Worm (Caenorhabditis elegans) whole organism, young adult: ENCODE data around the gene vms-1.

ENCODE experiments used
- B0019.2 ChIP-seq: fragments of 200-800 bp; sonication (Bioruptor generic); conservative IDR thresholded peaks from 2 replicates; pipeline ENCODE4 v1.3.6; 2022; ENCODE audit warnings: missing genetic modification reagents, missing genetic modification characterization, missing compliant biosample characterization
- B0336.3 ChIP-seq: fragments of 200-800 bp; sonication (Bioruptor generic); IDR thresholded peaks from 2 replicates; pipeline ENCODE4 v1.3.6; 2022; ENCODE audit warnings: missing genetic modification characterization, missing compliant biosample characterization
- C06A6.2 ChIP-seq: fragments of 200-800 bp; sonication (Bioruptor generic); conservative IDR thresholded peaks from 2 replicates; pipeline ENCODE4 v1.3.6; 2022; ENCODE audit warnings: missing genetic modification characterization, missing compliant biosample characterization
- C17E4.6 ChIP-seq: fragments of 200-800 bp; sonication (Bioruptor generic); IDR thresholded peaks from 2 replicates; pipeline ENCODE4 v1.3.6; 2022; ENCODE audit warnings: missing genetic modification reagents, missing genetic modification characterization, missing compliant biosample characterization
- F33H1.4 ChIP-seq: fragments of 200-800 bp; sonication (Bioruptor generic); IDR thresholded peaks from 2 replicates; pipeline ENCODE4 v1.3.6; 2022; ENCODE audit warnings: missing genetic modification reagents, missing genetic modification characterization, missing compliant biosample characterization
- F37B4.10 ChIP-seq: fragments of 200-800 bp; sonication (Bioruptor generic); IDR thresholded peaks from 2 replicates; pipeline ENCODE4 v1.3.6; 2022; ENCODE audit warnings: missing genetic modification characterization, missing compliant biosample characterization
- F57A8.1 ChIP-seq: fragments of 200-800 bp; sonication (Bioruptor generic); optimal IDR thresholded peaks from 2 replicates; lab custom pipeline; 2018; ENCODE audit warnings: mild to moderate bottlenecking, missing genetic modification characterization, moderate library complexity, missing compliant biosample characterization
- K12H6.12 ChIP-seq: fragments of 200-800 bp; sonication (Bioruptor generic); optimal IDR thresholded peaks from 2 replicates; lab custom pipeline; 2018; ENCODE audit warnings: mild to moderate bottlenecking, missing genetic modification characterization, missing compliant biosample characterization
- T26A5.8 ChIP-seq: sonication (generic microtip); optimal IDR thresholded peaks from 2 replicates; lab custom pipeline; 2016; ENCODE audit warnings: missing genetic modification characterization, missing compliant biosample characterization
- Y67H2A.10 ChIP-seq: fragments of 200-800 bp; sonication (Bioruptor generic); conservative IDR thresholded peaks from 2 replicates; pipeline ENCODE4 v1.3.6; 2022; ENCODE audit warnings: missing genetic modification reagents, missing genetic modification characterization, missing compliant biosample characterization
- Y95B8A.8 ChIP-seq: fragments of 200-800 bp; sonication (Bioruptor generic); IDR thresholded peaks from 2 replicates; pipeline ENCODE4 v1.3.6; 2022; ENCODE audit warnings: missing genetic modification reagents, missing genetic modification characterization, missing compliant biosample characterization
- akir-1 ChIP-seq: fragments of 200-800 bp; sonication (Bioruptor generic); optimal IDR thresholded peaks from 2 replicates; lab custom pipeline; 2018; ENCODE audit warnings: mild to moderate bottlenecking, missing genetic modification characterization, moderate library complexity, missing compliant biosample characterization
- aptf-3 ChIP-seq: fragments of 200-800 bp; sonication (Bioruptor generic); IDR thresholded peaks from 2 replicates; pipeline ENCODE4 v1.3.6; 2022; ENCODE audit warnings: missing genetic modification characterization, missing compliant biosample characterization
- atf-7 ChIP-seq: sonication (generic microtip); optimal IDR thresholded peaks from 2 replicates; lab custom pipeline; 2017; ENCODE audit warnings: mild to moderate bottlenecking, missing genetic modification characterization, missing compliant biosample characterization
- athp-1 ChIP-seq: sonication (generic microtip); optimal IDR thresholded peaks from 2 replicates; lab custom pipeline; 2017; ENCODE audit warnings: mild to moderate bottlenecking, missing genetic modification characterization, missing compliant biosample characterization
- attf-3 ChIP-seq: fragments of 200-800 bp; sonication (Bioruptor generic); conservative IDR thresholded peaks from 2 replicates; pipeline ENCODE4 v1.3.6; 2022; ENCODE audit warnings: missing genetic modification reagents, missing genetic modification characterization, missing compliant biosample characterization
- attf-6 ChIP-seq: fragments of 200-800 bp; sonication (Bioruptor generic); IDR thresholded peaks from 2 replicates; pipeline ENCODE4 v1.3.6; 2022; ENCODE audit warnings: missing genetic modification reagents, missing genetic modification characterization, missing compliant biosample characterization
- ceh-40 ChIP-seq: fragments of 200-800 bp; sonication (Bioruptor generic); IDR thresholded peaks from 2 replicates; pipeline ENCODE4 v1.3.6; 2022; ENCODE audit warnings: missing genetic modification characterization, missing compliant biosample characterization
- ceh-58 ChIP-seq: fragments of 200-800 bp; sonication (Bioruptor generic); IDR thresholded peaks from 2 replicates; pipeline ENCODE4 v1.3.6; 2022; ENCODE audit warnings: missing genetic modification characterization, missing compliant biosample characterization
- ceh-79 ChIP-seq: sonication (generic microtip); optimal IDR thresholded peaks from 2 replicates; lab custom pipeline; 2017; ENCODE audit warnings: mild to moderate bottlenecking, missing genetic modification characterization, missing compliant biosample characterization
- chd-7 ChIP-seq: sonication (generic microtip); optimal IDR thresholded peaks from 2 replicates; lab custom pipeline; 2016; ENCODE audit warnings: mild to moderate bottlenecking, missing genetic modification characterization, moderate library complexity, missing compliant biosample characterization
- die-1 ChIP-seq: sonication (generic microtip); optimal IDR thresholded peaks from 2 replicates; lab custom pipeline; 2016; ENCODE audit warnings: missing genotype, mild to moderate bottlenecking, missing genetic modification characterization, missing compliant biosample characterization
- dox-1 ChIP-seq: fragments of 200-800 bp; sonication (Bioruptor generic); IDR thresholded peaks from 2 replicates; pipeline ENCODE4 v1.3.6; 2022; ENCODE audit warnings: missing genetic modification reagents, missing genetic modification characterization, missing compliant biosample characterization
- egl-18 ChIP-seq: fragments of 200-800 bp; sonication (Bioruptor generic); IDR thresholded peaks from 2 replicates; pipeline ENCODE4 v1.3.6; 2022; ENCODE audit warnings: missing genetic modification reagents, missing genetic modification characterization, missing compliant biosample characterization
- ekl-4 ChIP-seq: fragments of 200-800 bp; sonication (Bioruptor generic); IDR thresholded peaks from 2 replicates; pipeline ENCODE4 v1.3.6; 2022; ENCODE audit warnings: missing genetic modification reagents, missing genetic modification characterization, missing compliant biosample characterization
- fkh-3 ChIP-seq: sonication (generic microtip); optimal IDR thresholded peaks from 2 replicates; lab custom pipeline; 2016; ENCODE audit warnings: mild to moderate bottlenecking, missing genetic modification characterization, missing compliant biosample characterization
- gei-17 ChIP-seq: fragments of 200-800 bp; sonication (Bioruptor generic); optimal IDR thresholded peaks from 2 replicates; lab custom pipeline; 2018; ENCODE audit warnings: mild to moderate bottlenecking, missing genetic modification characterization, missing compliant biosample characterization
- him-1 ChIP-seq: sonication (generic microtip); optimal IDR thresholded peaks from 2 replicates; lab custom pipeline; 2016; ENCODE audit warnings: missing genotype, missing genetic modification reagents, missing genetic modification characterization, missing compliant biosample characterization
- hlh-12 ChIP-seq: sonication (generic microtip); optimal IDR thresholded peaks from 2 replicates; lab custom pipeline; 2016; ENCODE audit warnings: missing genetic modification characterization, missing compliant biosample characterization
- lin-26 ChIP-seq: fragments of 200-800 bp; sonication (Bioruptor generic); IDR thresholded peaks from 2 replicates; pipeline ENCODE4 v1.3.6; 2022; ENCODE audit warnings: missing genetic modification reagents, missing genetic modification characterization, missing compliant biosample characterization
- lsl-1 ChIP-seq: fragments of 200-800 bp; sonication (Bioruptor generic); optimal IDR thresholded peaks from 2 replicates; lab custom pipeline; 2018; ENCODE audit warnings: mild to moderate bottlenecking, missing genetic modification characterization, moderate library complexity, missing compliant biosample characterization
- madf-8 ChIP-seq: fragments of 200-800 bp; sonication (Bioruptor generic); conservative IDR thresholded peaks from 2 replicates; pipeline ENCODE4 v1.3.6; 2022; ENCODE audit warnings: missing genetic modification reagents, missing genetic modification characterization, missing compliant biosample characterization
- mel-28 ChIP-seq: sonication (generic microtip); optimal IDR thresholded peaks from 2 replicates; lab custom pipeline; 2016; ENCODE audit warnings: borderline replicate concordance, mild to moderate bottlenecking, missing genetic modification characterization, missing compliant biosample characterization
- nhr-80 ChIP-seq: sonication (generic microtip); optimal IDR thresholded peaks from 2 replicates; lab custom pipeline; 2016; ENCODE audit warnings: missing genetic modification characterization, missing compliant biosample characterization
- nhr-90 ChIP-seq: sonication (generic microtip); optimal IDR thresholded peaks from 2 replicates; lab custom pipeline; 2016; ENCODE audit warnings: missing genotype, mild to moderate bottlenecking, missing genetic modification characterization, missing compliant biosample characterization
- pbrm-1 ChIP-seq: fragments of 200-800 bp; sonication (Bioruptor generic); IDR thresholded peaks from 2 replicates; pipeline ENCODE4 v1.3.6; 2022; ENCODE audit warnings: missing genetic modification reagents, missing genetic modification characterization, missing compliant biosample characterization
- sea-2 ChIP-seq: fragments of 200-800 bp; sonication (Bioruptor generic); IDR thresholded peaks from 2 replicates; pipeline ENCODE4 v1.3.6; 2022; ENCODE audit warnings: missing genetic modification characterization, missing compliant biosample characterization
- sptf-2 ChIP-seq: fragments of 200-800 bp; sonication (Bioruptor generic); optimal IDR thresholded peaks from 2 replicates; lab custom pipeline; 2018; ENCODE audit warnings: mild to moderate bottlenecking, missing genetic modification characterization, missing compliant biosample characterization
- tlf-1 ChIP-seq: fragments of 200-800 bp; sonication (Bioruptor generic); optimal IDR thresholded peaks from 2 replicates; lab custom pipeline; 2018; ENCODE audit warnings: mild to moderate bottlenecking, missing genetic modification characterization, missing compliant biosample characterization
- unc-62 ChIP-seq: fragments of 150-350 bp; optimal IDR thresholded peaks from 2 replicates; lab custom pipeline; 2014; ENCODE audit warnings: missing biosample characterization, missing genetic modification reagents, missing genetic modification characterization
- xnd-1 ChIP-seq: sonication (generic microtip); optimal IDR thresholded peaks from 2 replicates; lab custom pipeline; 2016; ENCODE audit warnings: missing genotype, missing genetic modification reagents, missing genetic modification characterization, missing compliant biosample characterization
- ztf-22 ChIP-seq: fragments of 200-800 bp; sonication (Bioruptor generic); optimal IDR thresholded peaks from 2 replicates; lab custom pipeline; 2018; ENCODE audit warnings: mild to moderate bottlenecking, missing genetic modification characterization, moderate library complexity, missing compliant biosample characterization

vms-1 gene

DNA sequence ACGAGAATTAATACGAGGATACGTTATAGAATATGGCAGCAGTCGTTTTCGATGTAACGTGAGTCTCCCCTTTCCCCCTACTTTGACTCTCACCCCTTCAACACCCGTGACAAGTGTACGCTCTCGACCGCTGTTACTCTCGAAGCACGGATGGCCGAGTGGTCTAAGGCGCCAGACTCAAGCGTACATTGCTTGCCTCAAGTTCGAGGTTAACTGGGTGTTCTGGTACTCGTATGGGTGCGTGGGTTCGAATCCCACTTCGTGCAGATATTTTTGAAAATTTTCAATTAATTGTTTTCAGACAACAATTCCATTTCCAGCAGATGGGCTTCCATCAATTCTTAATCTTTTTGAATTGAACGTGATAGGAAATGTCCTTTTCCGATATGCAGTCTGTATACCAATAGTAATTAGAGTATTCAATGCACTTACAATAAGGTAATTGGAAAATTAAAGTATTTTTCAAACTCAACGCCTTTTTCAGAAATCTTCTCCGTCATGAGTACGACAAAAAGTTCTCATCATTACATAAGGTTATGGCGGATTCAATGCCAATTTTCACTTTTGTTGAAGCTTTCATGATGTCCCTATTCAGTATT is 21.2 kb downstream of the vms-1 start (continued):
- TF ChIP-seq tlf-1 (GFP tag; lab: Kevin White, UChicago) (peak; percentile 33), pbrm-1 (peak; percentile 85), Y67H2A.10 (GFP tag; lab: Robert Waterston, UW) (0 out of 2 replicates have a peak, but pooled peaks have one; percentile 30), egl-18 (GFP tag; lab: Robert Waterston, UW) (no peak), die-1 (tag; lab: Kevin White, UChicago) (peak; percentile 92), C17E4.6 (GFP tag; lab: Robert Waterston, UW) (peak; percentile 53; the same call in 1 of the 2 replicates), chd-7 (peak; percentile 81), xnd-1 (tag; lab: Kevin White, UChicago) (no peak), him-1 (tag; lab: Kevin White, UChicago) (peak; percentile 100), ceh-79 (tag; lab: Kevin White, UChicago) (peak; percentile 37), nhr-90 (tag; lab: Kevin White, UChicago) (peak; percentile 87), ceh-40 (0 out of 2 replicates have a peak, but pooled peaks have one; percentile 57), ekl-4 (GFP tag; lab: Robert Waterston, UW) (peak; percentile 72), attf-3 (GFP tag; lab: Robert Waterston, UW) (peak; percentile 64; the same call in 1 of the 2 replicates), C06A6.2 (GFP tag; lab: Robert Waterston, UW) (0 out of 2 replicates have a peak, but pooled peaks have one; percentile 18), nhr-80 (tag; lab: Kevin White, UChicago) (peak; percentile 26), mel-28 (tag; lab: Kevin White, UChicago) (no peak), gei-17 (GFP tag; lab: Kevin White, UChicago) (peak; percentile 54), B0336.3 (GFP tag; lab: Robert Waterston, UW) (peak; percentile 54; the same call in 1 of the 2 replicates), sea-2 (GFP tag; lab: Robert Waterston, UW) (peak; percentile 79; the same call in 1 of the 2 replicates), akir-1 (GFP tag; lab: Kevin White, UChicago) (peak; percentile 38), unc-62 (GFP tag; lab: Kevin White, UChicago) (no peak), attf-6 (GFP tag; lab: Robert Waterston, UW) (peak; percentile 69; the same call in 1 of the 2 replicates), F33H1.4 (GFP tag; lab: Robert Waterston, UW) (peak; percentile 61), Y95B8A.8 (peak; percentile 71; the same call in 1 of the 2 replicates), madf-8 (GFP tag; lab: Robert Waterston, UW) (peak; percentile 28; the same call in 1 of the 2 replicates), aptf-3 (GFP tag; lab: Robert Waterston, UW) (no peak), atf-7 (tag; lab: Kevin White, UChicago) (peak; percentile 19), T26A5.8 (tag; lab: Kevin White, UChicago) (peak; percentile 61), hlh-12 (tag; lab: Kevin White, UChicago) (no peak), F37B4.10 (GFP tag; lab: Robert Waterston, UW) (no peak), athp-1 (tag; lab: Kevin White, UChicago) (peak; percentile 24), ztf-22 (peak; percentile 14), lin-26 (peak; percentile 95), lsl-1 (peak; percentile 57), K12H6.12 (tag; lab: Kevin White, UChicago) (peak; percentile 66), sptf-2 (GFP tag; lab: Kevin White, UChicago) (peak; percentile 39), dox-1 (peak; percentile 89), B0019.2 (0 out of 2 replicates have a peak, but pooled peaks have one; percentile 46), ceh-58 (GFP tag; lab: Robert Waterston, UW) (no peak), fkh-3 (tag; lab: Kevin White, UChicago) (peak; percentile 42), F57A8.1 (GFP tag; lab: Kevin White, UChicago) (peak; percentile 40)
